Worm (Caenorhabditis elegans) whole organism, L4 larva: ENCODE data around the gene srh-220.

Experiments
- F49E8.2 ChIP-seq: sonication (generic microtip); optimal IDR thresholded peaks from 2 replicates; lab custom pipeline; 2016; ENCODE audit warnings: missing compliant biosample characterization, mild to moderate bottlenecking, missing genetic modification characterization, borderline replicate concordance
- T26A8.4 ChIP-seq: fragments of 200-800 bp; sonication (Bioruptor generic); IDR thresholded peaks from 2 replicates; pipeline ENCODE4 v1.3.6; 2022; ENCODE audit warnings: missing genetic modification characterization, missing compliant biosample characterization
- Y48G9A.11 ChIP-seq: fragments of 200-800 bp; sonication (Bioruptor generic); IDR thresholded peaks from 2 replicates; pipeline ENCODE4 v1.3.6; 2022; ENCODE audit warnings: missing genetic modification reagents, missing genetic modification characterization, missing compliant biosample characterization
- Y5F2A.4 ChIP-seq: fragments of 200-800 bp; sonication (Bioruptor generic); optimal IDR thresholded peaks from 2 replicates; lab custom pipeline; 2018; ENCODE audit warnings: mild to moderate bottlenecking, missing genetic modification characterization, missing compliant biosample characterization
- Y75B8A.6 ChIP-seq: fragments of 200-800 bp; sonication (Bioruptor generic); IDR thresholded peaks from 2 replicates; pipeline ENCODE4 v1.3.6; 2022; ENCODE audit warnings: missing genetic modification reagents, missing genetic modification characterization, missing compliant biosample characterization
- ZK337.2 ChIP-seq: fragments of 200-800 bp; sonication (Bioruptor generic); IDR thresholded peaks from 2 replicates; pipeline ENCODE4 v1.3.6; 2022; ENCODE audit warnings: missing genetic modification reagents, missing genetic modification characterization, missing compliant biosample characterization
- ama-1 ChIP-seq: fragments of 150-350 bp; optimal IDR thresholded peaks from 2 replicates; lab custom pipeline; 2014; ENCODE audit warnings: inconsistent platforms, mixed read lengths
- ceh-20 ChIP-seq: fragments of 200-800 bp; sonication (Bioruptor generic); IDR thresholded peaks from 2 replicates; pipeline ENCODE4 v1.3.6; 2022; ENCODE audit warnings: missing genetic modification reagents, missing genetic modification characterization, missing compliant biosample characterization
- ceh-44 ChIP-seq: fragments of 200-800 bp; sonication (Bioruptor generic); IDR thresholded peaks from 2 replicates; pipeline ENCODE4 v1.3.6; 2022; ENCODE audit warnings: missing genetic modification reagents, missing genetic modification characterization, missing compliant biosample characterization
- cey-2 ChIP-seq: sonication (generic microtip); optimal IDR thresholded peaks from 3 replicates; lab custom pipeline; 2017; ENCODE audit warnings: missing genetic modification characterization, mild to moderate bottlenecking, missing compliant biosample characterization, antibody characterized with exemption, borderline replicate concordance; ENCODE audit not compliant: insufficient read depth
- daf-12 ChIP-seq: fragments of 150-350 bp; optimal IDR thresholded peaks from 2 replicates; lab custom pipeline; 2014; ENCODE audit warnings: missing biosample characterization, missing genetic modification reagents, missing genetic modification characterization
- daf-8 ChIP-seq: fragments of 200-800 bp; sonication (Bioruptor generic); IDR thresholded peaks from 2 replicates; pipeline ENCODE4 v1.3.6; 2022; ENCODE audit warnings: missing genetic modification characterization, missing compliant biosample characterization
- dmd-6 ChIP-seq: fragments of 200-800 bp; sonication (Bioruptor generic); IDR thresholded peaks from 2 replicates; pipeline ENCODE4 v1.3.6; 2022; ENCODE audit warnings: missing genetic modification reagents, missing genetic modification characterization, missing compliant biosample characterization
- dmd-9 ChIP-seq: fragments of 200-800 bp; sonication (Bioruptor generic); IDR thresholded peaks from 2 replicates; pipeline ENCODE4 v1.3.6; 2022; ENCODE audit warnings: missing genetic modification reagents, missing genetic modification characterization, missing compliant biosample characterization
- dve-1 ChIP-seq: sonication (generic microtip); optimal IDR thresholded peaks from 2 replicates; lab custom pipeline; 2017; ENCODE audit warnings: antibody characterized with exemption, mild to moderate bottlenecking, missing genetic modification characterization, missing compliant biosample characterization; ENCODE audit not compliant: insufficient read depth
- fkh-10 ChIP-seq: fragments of 150-350 bp; optimal IDR thresholded peaks from 2 replicates; lab custom pipeline; 2014; ENCODE audit warnings: missing biosample characterization, missing genetic modification reagents, missing genetic modification characterization
- hif-1 ChIP-seq, 2 experiments: sonication (generic microtip); optimal IDR thresholded peaks; 2 replicates each; lab custom pipeline; 2016 to 2017; ENCODE audit warnings: missing compliant biosample characterization in 2 of 2, missing genetic modification characterization in 2 of 2, missing genetic modification reagents in 2 of 2, missing genotype in 2 of 2, mild to moderate bottlenecking in 1 of 2
- hlh-11 ChIP-seq: fragments of 200-800 bp; sonication (Bioruptor generic); optimal IDR thresholded peaks from 2 replicates; lab custom pipeline; 2018; ENCODE audit warnings: mild to moderate bottlenecking, missing genetic modification characterization, missing compliant biosample characterization
- hlh-30 ChIP-seq: sonication (generic microtip); optimal IDR thresholded peaks from 2 replicates; lab custom pipeline; 2017; ENCODE audit warnings: antibody characterized with exemption, mild to moderate bottlenecking, missing genetic modification characterization, missing compliant biosample characterization; ENCODE audit not compliant: insufficient read depth
- jun-1 ChIP-seq: fragments of 150-350 bp; optimal IDR thresholded peaks from 2 replicates; lab custom pipeline; 2014; ENCODE audit warnings: missing biosample characterization, missing genetic modification reagents, missing genetic modification characterization
- lin-1 ChIP-seq: fragments of 200-800 bp; sonication (Bioruptor generic); IDR thresholded peaks from 2 replicates; pipeline ENCODE4 v1.3.6; 2022; ENCODE audit warnings: missing genetic modification reagents, missing genetic modification characterization, missing compliant biosample characterization
- lin-13 ChIP-seq: fragments of 150-350 bp; optimal IDR thresholded peaks from 2 replicates; lab custom pipeline; 2014; ENCODE audit warnings: missing biosample characterization, missing genetic modification reagents, missing genetic modification characterization
- lin-15B ChIP-seq: fragments of 150-350 bp; sonication (generic microtip); optimal IDR thresholded peaks from 3 replicates; lab custom pipeline; 2014; ENCODE audit warnings: missing biosample characterization, missing genetic modification characterization
- lin-29 ChIP-seq: fragments of 200-800 bp; sonication (Bioruptor generic); IDR thresholded peaks from 2 replicates; pipeline ENCODE4 v1.3.6; 2022; ENCODE audit warnings: missing genetic modification reagents, missing genetic modification characterization, missing compliant biosample characterization
- lin-39 ChIP-seq: fragments of 150-350 bp; optimal IDR thresholded peaks from 2 replicates; lab custom pipeline; 2014; ENCODE audit warnings: missing biosample characterization, missing genetic modification reagents, missing genetic modification characterization
- madf-5 ChIP-seq, 2 experiments: fragments of 200-800 bp; sonication (Bioruptor generic); IDR thresholded peaks; 2 replicates each; pipeline ENCODE4 v1.3.6; 2022; ENCODE audit warnings: missing compliant biosample characterization in 2 of 2, missing genetic modification characterization in 2 of 2
- mdl-1 ChIP-seq, 2 experiments: fragments of 150-350 bp in 1 of 2; sonication (generic microtip) in 1 of 2; optimal IDR thresholded peaks; 2 replicates each; lab custom pipeline; 2014 to 2017; ENCODE audit warnings: missing biosample characterization in 2 of 2, missing genetic modification characterization in 2 of 2
- mes-2 ChIP-seq: sonication (generic microtip); optimal IDR thresholded peaks from 2 replicates; lab custom pipeline; 2016; ENCODE audit warnings: missing genotype, mild to moderate bottlenecking, missing genetic modification characterization, missing compliant biosample characterization; ENCODE audit not compliant: poor library complexity, severe bottlenecking
- mxl-3 ChIP-seq: fragments of 200-800 bp; sonication (Bioruptor generic); optimal IDR thresholded peaks from 2 replicates; lab custom pipeline; 2018; ENCODE audit warnings: mild to moderate bottlenecking, missing genetic modification characterization, missing compliant biosample characterization
- nhr-11 ChIP-seq: fragments of 150-350 bp; optimal IDR thresholded peaks from 2 replicates; lab custom pipeline; 2014; ENCODE audit warnings: missing biosample characterization, missing genetic modification characterization
- nhr-111 ChIP-seq: fragments of 200-800 bp; sonication (Bioruptor generic); optimal IDR thresholded peaks from 2 replicates; lab custom pipeline; 2018; ENCODE audit warnings: mild to moderate bottlenecking, missing genetic modification characterization, missing compliant biosample characterization
- nhr-28 ChIP-seq: fragments of 150-350 bp; optimal IDR thresholded peaks from 2 replicates; lab custom pipeline; 2014; ENCODE audit warnings: missing biosample characterization, missing genetic modification characterization
- nhr-42 ChIP-seq: fragments of 200-800 bp; sonication (Bioruptor generic); IDR thresholded peaks from 2 replicates; pipeline ENCODE4 v1.3.6; 2022; ENCODE audit warnings: missing genetic modification characterization, missing compliant biosample characterization
- nhr-77 ChIP-seq: fragments of 150-350 bp; optimal IDR thresholded peaks from 2 replicates; lab custom pipeline; 2014; ENCODE audit warnings: missing biosample characterization, missing genetic modification characterization
- php-3 ChIP-seq: fragments of 200-800 bp; sonication (Bioruptor generic); IDR thresholded peaks from 2 replicates; pipeline ENCODE4 v1.3.6; 2022; ENCODE audit warnings: missing genetic modification reagents, missing genetic modification characterization, missing compliant biosample characterization
- pqm-1 ChIP-seq: sonication (generic microtip); optimal IDR thresholded peaks from 2 replicates; lab custom pipeline; 2017; ENCODE audit warnings: missing biosample characterization, missing genetic modification characterization
- saeg-2 ChIP-seq: fragments of 200-800 bp; sonication (Bioruptor generic); IDR thresholded peaks from 2 replicates; pipeline ENCODE4 v1.3.6; 2022; ENCODE audit warnings: missing genetic modification reagents, missing genetic modification characterization, missing compliant biosample characterization
- sdz-12 ChIP-seq: fragments of 200-800 bp; sonication (Bioruptor generic); optimal IDR thresholded peaks from 2 replicates; lab custom pipeline; 2018; ENCODE audit warnings: mild to moderate bottlenecking, missing genetic modification characterization, missing compliant biosample characterization
- skn-1 ChIP-seq: fragments of 150-350 bp; optimal IDR thresholded peaks from 2 replicates; lab custom pipeline; 2014; ENCODE audit warnings: missing biosample characterization, missing genetic modification characterization
- snpc-1.2 ChIP-seq: fragments of 200-800 bp; sonication (Bioruptor generic); IDR thresholded peaks from 2 replicates; pipeline ENCODE4 v1.3.6; 2022; ENCODE audit warnings: missing genetic modification reagents, missing genetic modification characterization, missing compliant biosample characterization
- unc-62 ChIP-seq, 3 experiments: fragments of 150-350 bp in 1 of 3; sonication (generic microtip); optimal IDR thresholded peaks in 2 of 3; peaks in 1 of 3; 1 replicate in 1 of 3; 2 replicates in 2 of 3; lab custom pipeline; 2014 to 2017; ENCODE audit warnings: missing biosample characterization in 3 of 3, missing genetic modification characterization in 3 of 3, missing genetic modification reagents in 3 of 3, missing genotype in 1 of 3
- vab-7 ChIP-seq: fragments of 200-800 bp; sonication (Bioruptor generic); IDR thresholded peaks from 2 replicates; pipeline ENCODE4 v1.3.6; 2022; ENCODE audit warnings: missing genetic modification reagents, missing genetic modification characterization, missing compliant biosample characterization
- zfp-2 ChIP-seq: sonication (generic microtip); optimal IDR thresholded peaks from 2 replicates; lab custom pipeline; 2016; ENCODE audit warnings: mild to moderate bottlenecking, missing genetic modification characterization, missing compliant biosample characterization
- zip-11 ChIP-seq: fragments of 200-800 bp; sonication (Bioruptor generic); IDR thresholded peaks from 2 replicates; pipeline ENCODE4 v1.3.6; 2022; ENCODE audit warnings: missing genetic modification characterization, missing compliant biosample characterization
- zip-2 ChIP-seq: fragments of 150-350 bp; optimal IDR thresholded peaks from 2 replicates; lab custom pipeline; 2014; ENCODE audit warnings: missing biosample characterization, missing genetic modification characterization
- ztf-11 ChIP-seq: fragments of 150-350 bp; optimal IDR thresholded peaks from 2 replicates; lab custom pipeline; 2014; ENCODE audit warnings: missing biosample characterization, missing genetic modification characterization

srh-220 gene

ce11 chrIV:4021847-4022780 lies 44.3 kb upstream of the srh-220 start (continued):
- peak in 1 of 2 experiments; percentile 68 for TF ChIP-seq hif-1 (tag; optimal IDR thresholded peaks at IDR 0.05; lab: Kevin White, UChicago)
- peak; percentile 1 to 34 for TF ChIP-seq mdl-1 (tag; optimal IDR thresholded peaks at IDR 0.05; lab: Kevin White, UChicago)
- no peak for TF ChIP-seq vab-7
- TF ChIP-seq dve-1, result peak; percentile 50
- TF ChIP-seq ZK337.2 (GFP tag; lab: Robert Waterston, UW), result no peak
- peak; percentile 31 for TF ChIP-seq pqm-1 (tag; lab: Kevin White, UChicago)
- no peak for TF ChIP-seq F49E8.2
- TF ChIP-seq skn-1 (tag; lab: Kevin White, UChicago), result no peak
- peak; percentile 11 for TF ChIP-seq mes-2 (tag; lab: Kevin White, UChicago)
- peak; percentile 68; the same call in 1 of the 2 replicates for TF ChIP-seq ceh-20 (GFP tag; lab: Robert Waterston, UW)
- no peak for TF ChIP-seq lin-15B (tag; lab: Kevin White, UChicago)
- peak; percentile 71 for TF ChIP-seq nhr-28 (tag; lab: Kevin White, UChicago)
- TF ChIP-seq daf-8 (GFP tag; lab: Robert Waterston, UW), result no peak
- TF ChIP-seq lin-1 (GFP tag; lab: Robert Waterston, UW), result no peak
- TF ChIP-seq Y75B8A.6 (GFP tag; lab: Robert Waterston, UW), result no peak
- TF ChIP-seq nhr-77 (tag; lab: Kevin White, UChicago), result peak; percentile 24
- TF ChIP-seq zfp-2, result no peak
- TF ChIP-seq saeg-2 (GFP tag; lab: Robert Waterston, UW), result no peak
- no peak for TF ChIP-seq zip-11
- peak; percentile 33 for TF ChIP-seq hlh-11 (tag; lab: Kevin White, UChicago)
- peak; percentile 57 for TF ChIP-seq nhr-11 (tag; lab: Kevin White, UChicago)
- peak; percentile 92 for TF ChIP-seq php-3 (GFP tag; lab: Robert Waterston, UW)

ce11 chrIV:4019836-4020235 lies 42.0 kb upstream of the srh-220 start:
- no peak for TF ChIP-seq lin-29 (GFP tag; lab: Robert Waterston, UW)
- no peak for TF ChIP-seq Y48G9A.11 (GFP tag; lab: Robert Waterston, UW)
- TF ChIP-seq dmd-6 (GFP tag; lab: Robert Waterston, UW), result peak; percentile 75
- TF ChIP-seq hlh-30 (tag; lab: Kevin White, UChicago), result no peak
- peak; percentile 9 for TF ChIP-seq ama-1 (lab: Kevin White, UChicago)
- TF ChIP-seq fkh-10, result no peak
- peak; percentile 71 for TF ChIP-seq nhr-28 (tag; lab: Kevin White, UChicago)
- TF ChIP-seq daf-12 (tag; lab: Kevin White, UChicago), result no peak
- peak; percentile 65 for TF ChIP-seq mxl-3 (GFP tag; lab: Kevin White, UChicago)
- no peak for TF ChIP-seq lin-39
- TF ChIP-seq nhr-42 (GFP tag; lab: Robert Waterston, UW), result no peak
- TF ChIP-seq ceh-20 (GFP tag; lab: Robert Waterston, UW), result peak; percentile 44; the same call in 1 of the 2 replicates
- TF ChIP-seq cey-2 (tag; lab: Kevin White, UChicago), result peak; percentile 19
- TF ChIP-seq Y75B8A.6 (GFP tag; lab: Robert Waterston, UW), result no peak
- TF ChIP-seq nhr-111 (GFP tag; lab: Kevin White, UChicago), result no peak
- no peak for TF ChIP-seq php-3 (GFP tag; lab: Robert Waterston, UW)
- no peak for TF ChIP-seq unc-62 (GFP tag; optimal IDR thresholded peaks at IDR 0.05 in 1 of 2; lab: Kevin White, UChicago)
- TF ChIP-seq unc-62 (tag; optimal IDR thresholded peaks at IDR 0.05; lab: Kevin White, UChicago), result no peak
- TF ChIP-seq vab-7, result no peak
- no peak for TF ChIP-seq T26A8.4
- peak; percentile 46 to 94 for TF ChIP-seq mdl-1 (tag; optimal IDR thresholded peaks at IDR 0.05; lab: Kevin White, UChicago)
- 0 out of 2 replicates have a peak, but pooled peaks have one; percentile 26 for TF ChIP-seq dmd-9 (GFP tag; lab: Robert Waterston, UW)
- TF ChIP-seq sdz-12 (GFP tag; lab: Kevin White, UChicago), result no peak
- TF ChIP-seq ztf-11, result no peak
- TF ChIP-seq madf-5 (GFP tag; IDR thresholded peaks at IDR 0.05; lab: Robert Waterston, UW), result no peak
- no peak for TF ChIP-seq zip-2
- peak; percentile 61 for TF ChIP-seq jun-1 (tag; lab: Kevin White, UChicago)
- TF ChIP-seq Y5F2A.4 (GFP tag; lab: Kevin White, UChicago), result no peak
- peak; percentile 45 for TF ChIP-seq lin-13
- TF ChIP-seq ceh-44, result no peak
- no peak for TF ChIP-seq snpc-1.2 (GFP tag; lab: Robert Waterston, UW)
